Fruit fly (Drosophila melanogaster) whole organism, embryonic: ENCODE results near the gene CG32036.

ENCODE experiments used
- Atf6 ChIP-seq: fragments of 200-800 bp; sonication (Bioruptor generic); IDR thresholded peaks from 2 replicates; pipeline ENCODE4 v1.3.6; 2022; ENCODE audit warnings: missing biosample characterization, missing genetic modification characterization
- B-H2 ChIP-seq: fragments of 200-800 bp; sonication (Bioruptor generic); optimal IDR thresholded peaks from 2 replicates; lab custom pipeline; 2018; ENCODE audit warnings: missing biosample characterization, mild to moderate bottlenecking, missing genetic modification characterization
- CG10274 ChIP-seq: fragments of 200-800 bp; sonication (Bioruptor generic); optimal IDR thresholded peaks from 3 replicates; lab custom pipeline; 2017; ENCODE audit warnings: missing biosample characterization, mild to moderate bottlenecking, missing genetic modification characterization
- CG13296 ChIP-seq: fragments of 200-800 bp; sonication (Bioruptor generic); optimal IDR thresholded peaks from 3 replicates; lab custom pipeline; 2018; ENCODE audit warnings: missing biosample characterization, mild to moderate bottlenecking, missing genetic modification characterization
- CG14441 ChIP-seq: fragments of 200-800 bp; sonication (Bioruptor generic); IDR thresholded peaks from 2 replicates; pipeline ENCODE4 v1.3.6; 2022; ENCODE audit warnings: missing biosample characterization, missing genetic modification characterization
- CG18476 ChIP-seq: fragments of 200-800 bp; sonication (Bioruptor generic); optimal IDR thresholded peaks from 2 replicates; lab custom pipeline; 2016; ENCODE audit warnings: missing biosample characterization, mild to moderate bottlenecking, missing genetic modification characterization
- CG2202 ChIP-seq: fragments of 200-800 bp; sonication (Bioruptor generic); optimal IDR thresholded peaks from 2 replicates; lab custom pipeline; 2018; ENCODE audit warnings: missing biosample characterization, mild to moderate bottlenecking, missing genetic modification characterization
- CG2875 ChIP-seq: fragments of 200-800 bp; sonication (Bioruptor generic); optimal IDR thresholded peaks from 2 replicates; lab custom pipeline; 2017; ENCODE audit warnings: missing biosample characterization, mild to moderate bottlenecking, missing genetic modification characterization, missing genetic modification reagents
- CG42726 ChIP-seq: fragments of 200-800 bp; sonication (Bioruptor generic); IDR thresholded peaks from 2 replicates; pipeline ENCODE4 v1.3.6; 2022; ENCODE audit warnings: missing biosample characterization, missing genetic modification characterization; ENCODE audit not compliant: partially characterized antibody
- CG6654 ChIP-seq: fragments of 200-800 bp; sonication (Bioruptor generic); optimal IDR thresholded peaks from 2 replicates; lab custom pipeline; 2017; ENCODE audit warnings: missing biosample characterization, mild to moderate bottlenecking, missing genetic modification characterization
- CG6683 ChIP-seq: fragments of 200-800 bp; sonication (Bioruptor generic); optimal IDR thresholded peaks from 2 replicates; lab custom pipeline; 2017; ENCODE audit warnings: missing biosample characterization, mild to moderate bottlenecking, missing genetic modification characterization, missing genetic modification reagents
- CG7963 ChIP-seq: fragments of 200-800 bp; sonication (Bioruptor generic); IDR thresholded peaks from 3 replicates; pipeline ENCODE4 v1.3.6; 2022; ENCODE audit warnings: missing biosample characterization, missing genetic modification characterization; ENCODE audit not compliant: partially characterized antibody
- CG8089 ChIP-seq: fragments of 200-800 bp; sonication (Bioruptor generic); optimal IDR thresholded peaks from 3 replicates; lab custom pipeline; 2016; ENCODE audit warnings: missing biosample characterization, missing genetic modification characterization
- CTCF ChIP-seq: fragments of 200-800 bp; sonication (Bioruptor generic); optimal IDR thresholded peaks from 2 replicates; lab custom pipeline; 2017; ENCODE audit warnings: missing biosample characterization, mild to moderate bottlenecking, missing genetic modification characterization, moderate library complexity
- D19A ChIP-seq: fragments of 200-800 bp; optimal IDR thresholded peaks from 3 replicates; lab custom pipeline; 2019; ENCODE audit warnings: missing biosample characterization, mild to moderate bottlenecking, missing genetic modification characterization, moderate library complexity
- Fer2 ChIP-seq: fragments of 200-800 bp; sonication (Bioruptor generic); optimal IDR thresholded peaks from 2 replicates; lab custom pipeline; 2018; ENCODE audit warnings: missing biosample characterization, mild to moderate bottlenecking, missing genetic modification characterization, moderate library complexity
- Gug ChIP-seq: fragments of 200-800 bp; sonication (Bioruptor generic); IDR thresholded peaks from 4 replicates; pipeline ENCODE4 v1.3.6; 2022; ENCODE audit warnings: missing biosample characterization, missing genetic modification characterization
- HLH3B ChIP-seq: fragments of 200-800 bp; sonication (Bioruptor generic); IDR thresholded peaks from 2 replicates; pipeline ENCODE4 v1.3.6; 2022; ENCODE audit warnings: missing biosample characterization, missing genetic modification characterization
- HLHmδ ChIP-seq: fragments of 200-800 bp; sonication (Bioruptor generic); optimal IDR thresholded peaks from 2 replicates; lab custom pipeline; 2018; ENCODE audit warnings: missing biosample characterization, mild to moderate bottlenecking, missing genetic modification characterization, moderate library complexity
- HmgZ ChIP-seq: fragments of 200-800 bp; sonication (Bioruptor generic); optimal IDR thresholded peaks from 2 replicates; lab custom pipeline; 2018; ENCODE audit warnings: missing biosample characterization, mild to moderate bottlenecking, missing genetic modification characterization
- Hmr ChIP-seq: fragments of 200-800 bp; sonication (Bioruptor generic); optimal IDR thresholded peaks from 3 replicates; lab custom pipeline; 2017; ENCODE audit warnings: mild to moderate bottlenecking, missing biosample characterization, missing genetic modification reagents, missing genetic modification characterization
- Hsf ChIP-seq: fragments of 200-800 bp; sonication (Bioruptor generic); optimal IDR thresholded peaks from 3 replicates; lab custom pipeline; 2016; ENCODE audit warnings: missing biosample characterization, missing genetic modification characterization
- MBD-R2 ChIP-seq: fragments of 200-800 bp; sonication (Bioruptor generic); IDR thresholded peaks from 2 replicates; pipeline ENCODE4 v1.3.6; 2022; ENCODE audit warnings: missing biosample characterization, missing genetic modification characterization
- Rfx ChIP-seq: fragments of 200-800 bp; sonication (Bioruptor generic); IDR thresholded peaks from 2 replicates; pipeline ENCODE4 v1.3.6; 2022; ENCODE audit warnings: missing biosample characterization, missing genetic modification characterization
- Scr ChIP-seq: fragments of 200-800 bp; sonication (Bioruptor generic); IDR thresholded peaks from 2 replicates; pipeline ENCODE4 v1.3.6; 2022; ENCODE audit warnings: missing biosample characterization, missing genetic modification characterization; ENCODE audit not compliant: partially characterized antibody
- Six4 ChIP-seq: fragments of 200-800 bp; sonication (Bioruptor generic); optimal IDR thresholded peaks from 2 replicates; lab custom pipeline; 2016; ENCODE audit warnings: missing biosample characterization, missing genetic modification characterization
- Tbp ChIP-seq: fragments of >200 bp; optimal IDR thresholded peaks from 2 replicates; lab custom pipeline; 2018; ENCODE audit warnings: missing biosample characterization, missing genetic modification characterization
- cad ChIP-seq: fragments of >200 bp; optimal IDR thresholded peaks from 2 replicates; lab custom pipeline; 2017; ENCODE audit warnings: missing biosample characterization, missing genetic modification characterization
- croc ChIP-seq: fragments of 200-800 bp; sonication (Bioruptor generic); conservative IDR thresholded peaks from 3 replicates; pipeline ENCODE4 v1.3.6; 2022; ENCODE audit warnings: missing biosample characterization, missing genetic modification characterization
- crol ChIP-seq: fragments of 200-800 bp; sonication (Bioruptor generic); IDR thresholded peaks from 2 replicates; pipeline ENCODE4 v1.3.6; 2022; ENCODE audit warnings: missing biosample characterization, missing genetic modification characterization
- emc ChIP-seq: fragments of 200-800 bp; sonication (Bioruptor generic); optimal IDR thresholded peaks from 2 replicates; lab custom pipeline; 2016; ENCODE audit warnings: missing biosample characterization, missing genetic modification characterization
- en ChIP-seq: fragments of 200-800 bp; sonication (Bioruptor generic); optimal IDR thresholded peaks from 2 replicates; lab custom pipeline; 2016; ENCODE audit warnings: missing biosample characterization, missing genetic modification characterization
- esg ChIP-seq: fragments of 200-800 bp; sonication (Bioruptor generic); conservative IDR thresholded peaks from 2 replicates; pipeline ENCODE4 v1.3.6; 2022; ENCODE audit warnings: missing biosample characterization, missing genetic modification characterization
- eve ChIP-seq, 2 experiments: fragments of >200 bp; optimal IDR thresholded peaks; 2 replicates each; lab custom pipeline; 2017; ENCODE audit warnings: missing biosample characterization in 2 of 2, missing genetic modification characterization in 2 of 2
- grau ChIP-seq: fragments of 200-800 bp; optimal IDR thresholded peaks from 3 replicates; lab custom pipeline; 2019; ENCODE audit warnings: missing biosample characterization, mild to moderate bottlenecking, missing genetic modification characterization, moderate library complexity
- hbn ChIP-seq: fragments of 200-800 bp; sonication (Bioruptor generic); IDR thresholded peaks from 2 replicates; pipeline ENCODE4 v1.3.6; 2022; ENCODE audit warnings: missing biosample characterization, missing genetic modification characterization; ENCODE audit not compliant: partially characterized antibody
- peb ChIP-seq: fragments of 200-800 bp; sonication (Bioruptor generic); IDR thresholded peaks from 2 replicates; pipeline ENCODE4 v1.3.6; 2022; ENCODE audit warnings: missing biosample characterization, missing genetic modification characterization
- pho ChIP-seq: fragments of 200-800 bp; sonication (Bioruptor generic); optimal IDR thresholded peaks from 2 replicates; lab custom pipeline; 2016; ENCODE audit warnings: missing biosample characterization, missing genetic modification characterization
- phol ChIP-seq: fragments of 200-800 bp; sonication (Bioruptor generic); optimal IDR thresholded peaks from 3 replicates; lab custom pipeline; 2018; ENCODE audit warnings: missing biosample characterization, mild to moderate bottlenecking, missing genetic modification characterization, moderate library complexity
- pita ChIP-seq: fragments of 200-800 bp; sonication (Bioruptor generic); optimal IDR thresholded peaks from 2 replicates; lab custom pipeline; 2017; ENCODE audit warnings: missing biosample characterization, mild to moderate bottlenecking, missing genetic modification characterization
- psq ChIP-seq: fragments of 200-800 bp; sonication (Bioruptor generic); optimal IDR thresholded peaks from 2 replicates; lab custom pipeline; 2017; ENCODE audit warnings: missing biosample characterization, missing genetic modification characterization
- pum ChIP-seq: fragments of 200-800 bp; sonication (Bioruptor generic); optimal IDR thresholded peaks from 2 replicates; lab custom pipeline; 2016; ENCODE audit warnings: missing biosample characterization, missing genetic modification characterization
- repo ChIP-seq: fragments of 200-800 bp; sonication (Bioruptor generic); optimal IDR thresholded peaks from 2 replicates; lab custom pipeline; 2016; ENCODE audit warnings: missing biosample characterization, missing genetic modification characterization
- shn ChIP-seq: fragments of 200-800 bp; sonication (Bioruptor generic); optimal IDR thresholded peaks from 3 replicates; lab custom pipeline; 2016; ENCODE audit warnings: missing biosample characterization, missing genetic modification characterization
- ssp ChIP-seq: fragments of 200-800 bp; sonication (Bioruptor generic); IDR thresholded peaks from 2 replicates; pipeline ENCODE4 v1.3.6; 2022; ENCODE audit warnings: missing biosample characterization, missing genetic modification characterization
- stc ChIP-seq: fragments of 200-800 bp; sonication (Bioruptor generic); IDR thresholded peaks from 2 replicates; pipeline ENCODE4 v1.3.6; 2022; ENCODE audit warnings: missing biosample characterization, missing genetic modification characterization
- stwl ChIP-seq: fragments of 200-800 bp; sonication (Bioruptor generic); optimal IDR thresholded peaks from 3 replicates; lab custom pipeline; 2018; ENCODE audit warnings: missing biosample characterization, mild to moderate bottlenecking, missing genetic modification characterization, moderate library complexity
- toy ChIP-seq: fragments of 200-800 bp; sonication (Bioruptor generic); IDR thresholded peaks from 2 replicates; pipeline ENCODE4 v1.3.6; 2022; ENCODE audit warnings: missing biosample characterization, missing genetic modification characterization
- tx ChIP-seq: fragments of 200-800 bp; sonication (Bioruptor generic); optimal IDR thresholded peaks from 2 replicates; lab custom pipeline; 2016; ENCODE audit warnings: missing biosample characterization, missing genetic modification characterization
- wek ChIP-seq: fragments of 200-800 bp; sonication (Bioruptor generic); optimal IDR thresholded peaks from 3 replicates; lab custom pipeline; 2018; ENCODE audit warnings: missing biosample characterization, mild to moderate bottlenecking, missing genetic modification characterization, moderate library complexity
- wor ChIP-seq: fragments of 200-800 bp; sonication (Bioruptor generic); IDR thresholded peaks from 2 replicates; pipeline ENCODE4 v1.3.6; 2022; ENCODE audit warnings: missing biosample characterization, missing genetic modification characterization

The CG32036 gene

dm6 chr3L:9461670-9462246, 27.3 kb downstream of the CG32036 start (continued):
- TF ChIP-seq HmgZ (tag; lab: Kevin White, UChicago): peak; percentile 19
- no peak for TF ChIP-seq CG42726 (GFP tag; lab: Robert Waterston, UW)
- no peak for TF ChIP-seq croc (GFP tag; lab: Robert Waterston, UW)
- TF ChIP-seq CG7963 (GFP tag; lab: Robert Waterston, UW): no peak
- TF ChIP-seq toy (GFP tag; lab: Robert Waterston, UW): no peak
- TF ChIP-seq wor (GFP tag; lab: Robert Waterston, UW): no peak; the same call in 1 of the 2 replicates
- peak; percentile 25; the same call in 1 of the 2 replicates for TF ChIP-seq ssp (GFP tag; lab: Robert Waterston, UW)
- 0 out of 2 replicates have a peak, but pooled peaks have one; percentile 9 for TF ChIP-seq crol (GFP tag; lab: Robert Waterston, UW)
- no peak for TF ChIP-seq CG2875 (GFP tag; lab: Kevin White, UChicago)
- TF ChIP-seq CTCF (GFP tag; lab: Kevin White, UChicago): no peak
- TF ChIP-seq CG10274 (GFP tag; lab: Kevin White, UChicago): peak; percentile 23
- peak; percentile 44 for TF ChIP-seq stwl
- no peak for TF ChIP-seq Scr (GFP tag; lab: Robert Waterston, UW)
- TF ChIP-seq stc (GFP tag; lab: Robert Waterston, UW): 0 out of 2 replicates have a peak, but pooled peaks have one; percentile 27
- TF ChIP-seq tx (GFP tag; lab: Kevin White, UChicago): no peak
- no peak for TF ChIP-seq CG6683 (GFP tag; lab: Kevin White, UChicago)
- TF ChIP-seq Tbp (GFP tag; lab: Kevin White, UChicago): no peak
- peak; percentile 61 for TF ChIP-seq Rfx (GFP tag; lab: Robert Waterston, UW)
- TF ChIP-seq CG14441 (GFP tag; lab: Robert Waterston, UW): peak; percentile 48; the same call in 1 of the 2 replicates
- TF ChIP-seq CG8089 (GFP tag; lab: Kevin White, UChicago): no peak
- no peak for TF ChIP-seq CG2202
- peak; percentile 36 for TF ChIP-seq Atf6 (GFP tag; lab: Robert Waterston, UW)
- TF ChIP-seq emc: no peak
- no peak for TF ChIP-seq psq
- 0 out of 2 replicates have a peak, but pooled peaks have one; percentile 28 for TF ChIP-seq esg (GFP tag; lab: Robert Waterston, UW)
- no peak for TF ChIP-seq wek (GFP tag; lab: Kevin White, UChicago)
- TF ChIP-seq cad: peak; percentile 100
- peak; percentile 71 for TF ChIP-seq phol (tag; lab: Kevin White, UChicago)
- no peak for TF ChIP-seq hbn (GFP tag; lab: Robert Waterston, UW)
- TF ChIP-seq MBD-R2 (GFP tag; lab: Robert Waterston, UW): no peak
- TF ChIP-seq Hmr (GFP tag; lab: Kevin White, UChicago): no peak
- TF ChIP-seq CG13296 (GFP tag; lab: Kevin White, UChicago): no peak
- no peak for TF ChIP-seq CG18476 (GFP tag; lab: Kevin White, UChicago)
- TF ChIP-seq shn: peak; percentile 52
- no peak for TF ChIP-seq Fer2
- no peak for TF ChIP-seq pita (GFP tag; lab: Kevin White, UChicago)
- no peak for TF ChIP-seq pum
- TF ChIP-seq peb (GFP tag; lab: Robert Waterston, UW): peak; percentile 12; the same call in 1 of the 2 replicates
- no peak for TF ChIP-seq B-H2 (GFP tag; lab: Kevin White, UChicago)
- TF ChIP-seq Six4 (GFP tag; lab: Kevin White, UChicago): no peak
- peak; percentile 43; the same call in 1 of the 4 replicates for TF ChIP-seq Gug (GFP tag; lab: Robert Waterston, UW)
- TF ChIP-seq HLH3B (GFP tag; lab: Robert Waterston, UW): no peak
- TF ChIP-seq CG6654 (GFP tag; lab: Kevin White, UChicago): peak; percentile 27
- no peak for TF ChIP-seq pho
- peak; percentile 29 for TF ChIP-seq Hsf (GFP tag; lab: Kevin White, UChicago)
- no peak for TF ChIP-seq repo (GFP tag; lab: Kevin White, UChicago)
- no peak for TF ChIP-seq en (GFP tag; lab: Kevin White, UChicago)
- TF ChIP-seq HLHmδ (GFP tag; lab: Kevin White, UChicago): peak; percentile 32
- TF ChIP-seq eve (GFP tag; optimal IDR thresholded peaks at IDR 0.05; lab: Kevin White, UChicago): no peak
- no peak for TF ChIP-seq grau (tag; lab: Kevin White, UChicago)
- no peak for TF ChIP-seq D19A (tag; lab: Kevin White, UChicago)
